In the genomic region with DNA sequence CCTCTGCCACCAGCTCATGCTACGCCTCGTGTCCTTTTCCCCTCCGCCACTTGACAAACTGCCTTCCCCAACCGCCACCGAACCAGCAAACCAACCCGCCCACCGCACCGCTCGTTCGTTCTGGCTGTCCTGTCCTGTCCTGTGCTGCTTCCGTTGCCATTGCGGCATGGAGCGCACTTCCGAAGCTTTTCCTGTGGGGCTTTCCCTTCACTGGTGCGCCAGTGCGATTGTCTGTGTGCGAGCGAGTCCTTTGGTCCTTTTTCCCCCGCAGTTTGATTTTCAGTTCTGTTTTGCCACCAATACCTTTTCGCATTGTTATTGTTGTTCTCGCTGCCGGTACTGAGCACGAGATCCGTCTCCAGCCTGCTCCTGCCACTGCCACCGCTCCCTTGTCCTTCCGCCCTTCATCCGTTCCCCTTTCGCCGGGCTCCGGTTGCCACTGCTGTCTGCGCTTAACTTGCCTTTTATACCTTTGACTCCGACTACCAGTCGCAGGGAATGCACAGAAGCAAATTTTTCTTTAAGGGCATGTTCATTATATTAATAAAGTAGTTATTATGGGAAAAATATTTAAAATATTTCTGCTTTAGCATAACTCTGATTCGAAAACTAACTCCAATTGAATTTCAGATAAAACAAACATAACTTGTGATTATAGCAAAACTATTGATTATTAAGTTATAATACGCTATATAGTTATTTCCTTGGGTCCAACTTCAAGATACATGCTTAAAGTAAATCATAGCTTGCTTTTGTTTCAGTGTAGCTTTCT, we compare ENCODE assay signal across 1 fruit fly cellular context.
A peak's percentile ranks its signal among the peaks of the same experiment; 100 is the strongest.
TF ChIP-seq lines count a peak whose summit lies in the region.

No protein-coding gene starts in this region.

TF ChIP-seq in whole organism, embryonic, 481 proteins besides CTCF, POLR2A, EP300 and RAD21 (continued from another document and continues in another):
- no peak for TF ChIP-seq cad (GFP tag; optimal IDR thresholded peaks at IDR 0.05; lab: Kevin White, UChicago)
- TF ChIP-seq ara (GFP tag; IDR thresholded peaks at IDR 0.05; lab: Robert Waterston, UW), result 0 out of 2 replicates have a peak, but pooled peaks have one; percentile 14
- TF ChIP-seq CrebB (tag; optimal IDR thresholded peaks at IDR 0.05; lab: Kevin White, UChicago), result no peak
- TF ChIP-seq dpn (GFP tag; optimal IDR thresholded peaks at IDR 0.05; lab: Kevin White, UChicago), result peak; percentile 27 to 43
- TF ChIP-seq Neu2 (GFP tag; optimal IDR thresholded peaks at IDR 0.05; lab: Kevin White, UChicago; ENCODE audit: borderline replicate concordance), result no peak
- no peak; the same call in 1 of the 2 replicates for TF ChIP-seq peb (GFP tag; IDR thresholded peaks at IDR 0.05; lab: Robert Waterston, UW)
- TF ChIP-seq NK7.1 (GFP tag; optimal IDR thresholded peaks at IDR 0.05; lab: Kevin White, UChicago), result no peak
- peak in 1 of 2 experiments; percentile 5 for TF ChIP-seq insv (GFP tag; optimal IDR thresholded peaks at IDR 0.05; lab: Kevin White, UChicago)
- TF ChIP-seq CG14014 (GFP tag; IDR thresholded peaks at IDR 0.05; lab: Robert Waterston, UW), result peak; percentile 58; the same call in 1 of the 2 replicates
- TF ChIP-seq Nf-YB (GFP tag; optimal IDR thresholded peaks at IDR 0.05; lab: Kevin White, UChicago), result peak; percentile 57
- no peak for TF ChIP-seq CG6791 (GFP tag; IDR thresholded peaks at IDR 0.05; lab: Robert Waterston, UW; ENCODE audit: partially characterized antibody)
- TF ChIP-seq CG6683 (GFP tag; optimal IDR thresholded peaks at IDR 0.05; lab: Kevin White, UChicago), result peak; percentile 69
- no peak for TF ChIP-seq ato (GFP tag; IDR thresholded peaks at IDR 0.05; lab: Robert Waterston, UW; ENCODE audit: partially characterized antibody)
- no peak for TF ChIP-seq CG14050 (GFP tag; IDR thresholded peaks at IDR 0.05; lab: Robert Waterston, UW)
- TF ChIP-seq CG8089 (GFP tag; optimal IDR thresholded peaks at IDR 0.05; lab: Kevin White, UChicago), result no peak
- no peak for TF ChIP-seq ac (GFP tag; optimal IDR thresholded peaks at IDR 0.05; lab: Kevin White, UChicago)
- no peak for TF ChIP-seq HLH4C (GFP tag; IDR thresholded peaks at IDR 0.05; lab: Robert Waterston, UW; ENCODE audit: partially characterized antibody)
- peak; percentile 23 for TF ChIP-seq kay (GFP tag; optimal IDR thresholded peaks at IDR 0.05; lab: Kevin White, UChicago)
- no peak for TF ChIP-seq vnd (GFP tag; IDR thresholded peaks at IDR 0.05; lab: Robert Waterston, UW; ENCODE audit: partially characterized antibody)
- no peak for TF ChIP-seq sim (GFP tag; IDR thresholded peaks at IDR 0.05; lab: Robert Waterston, UW)
- no peak for TF ChIP-seq Lhr (GFP tag; optimal IDR thresholded peaks at IDR 0.05; lab: Kevin White, UChicago)
- no peak for TF ChIP-seq CG8290 (GFP tag; optimal IDR thresholded peaks at IDR 0.05; lab: Kevin White, UChicago)
- TF ChIP-seq CG8290 (tag; optimal IDR thresholded peaks at IDR 0.05; lab: Kevin White, UChicago), result peak in 1 of 2 experiments; percentile 22
- peak; percentile 55 for TF ChIP-seq lmd (GFP tag; IDR thresholded peaks at IDR 0.05; lab: Robert Waterston, UW)
- TF ChIP-seq Lpt (GFP tag; optimal IDR thresholded peaks at IDR 0.05; lab: Kevin White, UChicago), result no peak
- peak; percentile 37; the same call in 2 of the 3 replicates for TF ChIP-seq B-H1 (GFP tag; IDR thresholded peaks at IDR 0.05; lab: Robert Waterston, UW)
- peak; percentile 70 for TF ChIP-seq CG6765 (GFP tag; optimal IDR thresholded peaks at IDR 0.05; lab: Kevin White, UChicago)
- TF ChIP-seq CG1792 (GFP tag; optimal IDR thresholded peaks at IDR 0.05; lab: Kevin White, UChicago), result no peak
- no peak for TF ChIP-seq CG7745 (tag; optimal IDR thresholded peaks at IDR 0.05; lab: Kevin White, UChicago)
- no peak for TF ChIP-seq hb (GFP tag; IDR thresholded peaks at IDR 0.05; lab: Robert Waterston, UW; ENCODE audit: partially characterized antibody)
- TF ChIP-seq CG32532 (GFP tag; IDR thresholded peaks at IDR 0.05; lab: Robert Waterston, UW), result peak; percentile 31; the same call in 1 of the 2 replicates
- peak; percentile 76 for TF ChIP-seq BtbVII (GFP tag; optimal IDR thresholded peaks at IDR 0.05; lab: Kevin White, UChicago)
- TF ChIP-seq CG1024 (GFP tag; IDR thresholded peaks at IDR 0.05; lab: Robert Waterston, UW), result no peak
- TF ChIP-seq CG7357 (GFP tag; IDR thresholded peaks at IDR 0.05; lab: Robert Waterston, UW), result no peak
- TF ChIP-seq CG10431 (GFP tag; optimal IDR thresholded peaks at IDR 0.05; lab: Kevin White, UChicago), result peak; percentile 0
- TF ChIP-seq Sox100B (GFP tag; optimal IDR thresholded peaks at IDR 0.05; lab: Kevin White, UChicago), result peak; percentile 78
- peak; percentile 41 for TF ChIP-seq jing (GFP tag; optimal IDR thresholded peaks at IDR 0.05; lab: Kevin White, UChicago)
- no peak for TF ChIP-seq ftz-f1 (GFP tag; optimal IDR thresholded peaks at IDR 0.05; lab: Kevin White, UChicago)
- TF ChIP-seq CG9932 (GFP tag; IDR thresholded peaks at IDR 0.05; lab: Robert Waterston, UW), result no peak
- TF ChIP-seq jumu (GFP tag; optimal IDR thresholded peaks at IDR 0.05; lab: Kevin White, UChicago), result no peak
- no peak for TF ChIP-seq disco-r (GFP tag; optimal IDR thresholded peaks at IDR 0.05; lab: Kevin White, UChicago)
- peak; percentile 80 for TF ChIP-seq CG30403 (GFP tag; optimal IDR thresholded peaks at IDR 0.05; lab: Kevin White, UChicago)
- TF ChIP-seq wor (GFP tag; IDR thresholded peaks at IDR 0.05; lab: Robert Waterston, UW), result peak; percentile 47; the same call in 1 of the 2 replicates
- no peak for TF ChIP-seq CG7963 (GFP tag; IDR thresholded peaks at IDR 0.05; lab: Robert Waterston, UW; ENCODE audit: partially characterized antibody)
- no peak for TF ChIP-seq Atf3 (GFP tag; optimal IDR thresholded peaks at IDR 0.05; lab: Kevin White, UChicago)
- TF ChIP-seq B-H2 (GFP tag; optimal IDR thresholded peaks at IDR 0.05; lab: Kevin White, UChicago), result peak; percentile 67
- TF ChIP-seq CG17802 (tag; optimal IDR thresholded peaks at IDR 0.05; lab: Kevin White, UChicago), result peak; percentile 14
- TF ChIP-seq ttk (GFP tag; IDR thresholded peaks at IDR 0.05; lab: Robert Waterston, UW), result peak; percentile 49; the same call in 1 of the 2 replicates
- no peak for TF ChIP-seq Dip2 (GFP tag; IDR thresholded peaks at IDR 0.05; lab: Robert Waterston, UW)
- TF ChIP-seq CG43689 (GFP tag; IDR thresholded peaks at IDR 0.05; lab: Robert Waterston, UW), result no peak
- no peak for TF ChIP-seq Lim3 (GFP tag; IDR thresholded peaks at IDR 0.05; lab: Robert Waterston, UW)
- TF ChIP-seq btn (GFP tag; optimal IDR thresholded peaks at IDR 0.05; lab: Kevin White, UChicago), result no peak
- TF ChIP-seq CG17359 (tag; optimal IDR thresholded peaks at IDR 0.05; lab: Kevin White, UChicago), result peak; percentile 72
- TF ChIP-seq CG17385 (GFP tag; optimal IDR thresholded peaks at IDR 0.05; lab: Kevin White, UChicago), result peak; percentile 76
- no peak for TF ChIP-seq vvl (GFP tag; IDR thresholded peaks at IDR 0.05; lab: Robert Waterston, UW)
- no peak for TF ChIP-seq Gsc (GFP tag; IDR thresholded peaks at IDR 0.05; lab: Robert Waterston, UW)
- no peak for TF ChIP-seq CG2129 (GFP tag; IDR thresholded peaks at IDR 0.05; lab: Robert Waterston, UW; ENCODE audit: partially characterized antibody)
- TF ChIP-seq abd-A (tag; optimal IDR thresholded peaks at IDR 0.05; lab: Kevin White, UChicago), result peak; percentile 90
- TF ChIP-seq CG14441 (GFP tag; IDR thresholded peaks at IDR 0.05; lab: Robert Waterston, UW), result no peak
- TF ChIP-seq fd96Cb (tag; optimal IDR thresholded peaks at IDR 0.05; lab: Kevin White, UChicago), result peak; percentile 73
- TF ChIP-seq CG17186 (GFP tag; optimal IDR thresholded peaks at IDR 0.05; lab: Kevin White, UChicago), result no peak
- peak; percentile 53 for TF ChIP-seq CG15514 (GFP tag; optimal IDR thresholded peaks at IDR 0.05; lab: Kevin White, UChicago)
- TF ChIP-seq pum (GFP tag; optimal IDR thresholded peaks at IDR 0.05; lab: Kevin White, UChicago), result peak; percentile 17
- no peak for TF ChIP-seq z (GFP tag; IDR thresholded peaks at IDR 0.05; lab: Robert Waterston, UW)
- TF ChIP-seq CG11456 (GFP tag; IDR thresholded peaks at IDR 0.05; lab: Robert Waterston, UW), result peak; percentile 55; the same call in 1 of the 3 replicates
- TF ChIP-seq CG12391 (tag; optimal IDR thresholded peaks at IDR 0.05; lab: Kevin White, UChicago), result peak; percentile 72
- no peak for TF ChIP-seq GATAe (GFP tag; conservative IDR thresholded peaks at IDR 0.05; lab: Robert Waterston, UW)
- peak; percentile 65 for TF ChIP-seq HmgZ (tag; optimal IDR thresholded peaks at IDR 0.05; lab: Kevin White, UChicago)
- no peak for TF ChIP-seq CG9876 (GFP tag; optimal IDR thresholded peaks at IDR 0.05; lab: Kevin White, UChicago)
- no peak for TF ChIP-seq lbe (GFP tag; optimal IDR thresholded peaks at IDR 0.05; lab: Kevin White, UChicago)
- no peak for TF ChIP-seq fd64A (GFP tag; optimal IDR thresholded peaks at IDR 0.05; lab: Kevin White, UChicago)
- TF ChIP-seq Aef1 (GFP tag; IDR thresholded peaks at IDR 0.05; lab: Robert Waterston, UW), result peak; percentile 44; the same call in 2 of the 3 replicates
- peak; percentile 94 for TF ChIP-seq CG7556 (GFP tag; optimal IDR thresholded peaks at IDR 0.05; lab: Kevin White, UChicago)
- TF ChIP-seq CG12744 (GFP tag; optimal IDR thresholded peaks at IDR 0.05; lab: Kevin White, UChicago), result no peak
- TF ChIP-seq Rfx (GFP tag; IDR thresholded peaks at IDR 0.05; lab: Robert Waterston, UW), result peak; percentile 34; the same call in 1 of the 2 replicates
- TF ChIP-seq Pdp1 (GFP tag; optimal IDR thresholded peaks at IDR 0.05; lab: Kevin White, UChicago), result peak in 1 of 2 experiments; percentile 35
- TF ChIP-seq Hand (GFP tag; optimal IDR thresholded peaks at IDR 0.05; lab: Kevin White, UChicago), result peak; percentile 86
- TF ChIP-seq sug (tag; optimal IDR thresholded peaks at IDR 0.05; lab: Kevin White, UChicago), result peak; percentile 67
- no peak for TF ChIP-seq tup (GFP tag; optimal IDR thresholded peaks at IDR 0.05; lab: Kevin White, UChicago)
- TF ChIP-seq caup (GFP tag; optimal IDR thresholded peaks at IDR 0.05; lab: Kevin White, UChicago; ENCODE audit: severe bottlenecking), result peak; percentile 69
- no peak for TF ChIP-seq Kr (GFP tag; optimal IDR thresholded peaks at IDR 0.05; lab: Kevin White, UChicago)
- TF ChIP-seq prd (optimal IDR thresholded peaks at IDR 0.05; lab: Kevin White, UChicago), result no peak
- peak; percentile 46; the same call in 2 of the 3 replicates for TF ChIP-seq prd (GFP tag; IDR thresholded peaks at IDR 0.05; lab: Robert Waterston, UW)
- TF ChIP-seq CG1603 (tag; optimal IDR thresholded peaks at IDR 0.05; lab: Kevin White, UChicago), result peak; percentile 24
- TF ChIP-seq CG17829 (tag; optimal IDR thresholded peaks at IDR 0.05; lab: Kevin White, UChicago), result peak; percentile 56
- TF ChIP-seq CG13123 (GFP tag; optimal IDR thresholded peaks at IDR 0.05; lab: Kevin White, UChicago), result no peak
- peak; percentile 24 for TF ChIP-seq twi (tag; optimal IDR thresholded peaks at IDR 0.05; lab: Kevin White, UChicago)
- peak; percentile 10 for TF ChIP-seq CG30020 (tag; optimal IDR thresholded peaks at IDR 0.05; lab: Kevin White, UChicago)
- no peak for TF ChIP-seq hth (optimal IDR thresholded peaks at IDR 0.05; lab: Kevin White, UChicago)
- peak; percentile 5 for TF ChIP-seq YL-1 (GFP tag; optimal IDR thresholded peaks at IDR 0.05; lab: Kevin White, UChicago)
- peak; percentile 62 for TF ChIP-seq CG9437 (GFP tag; optimal IDR thresholded peaks at IDR 0.05; lab: Kevin White, UChicago)
- TF ChIP-seq CG18262 (tag; optimal IDR thresholded peaks at IDR 0.05; lab: Kevin White, UChicago), result peak; percentile 73
- TF ChIP-seq CG17361 (GFP tag; IDR thresholded peaks at IDR 0.05; lab: Robert Waterston, UW), result peak; percentile 89
- no peak for TF ChIP-seq h (optimal IDR thresholded peaks at IDR 0.05; lab: Kevin White, UChicago)
- no peak for TF ChIP-seq pros (GFP tag; optimal IDR thresholded peaks at IDR 0.05; lab: Kevin White, UChicago)
- peak; percentile 62 for TF ChIP-seq mirr (GFP tag; optimal IDR thresholded peaks at IDR 0.05; lab: Kevin White, UChicago)
- peak; percentile 69 for TF ChIP-seq Xbp1 (GFP tag; optimal IDR thresholded peaks at IDR 0.05; lab: Kevin White, UChicago)
- peak; percentile 83 for TF ChIP-seq CG3281 (GFP tag; optimal IDR thresholded peaks at IDR 0.05; lab: Kevin White, UChicago)
- 0 out of 4 replicates have a peak, but pooled peaks have one; percentile 38 for TF ChIP-seq chinmo (GFP tag; IDR thresholded peaks at IDR 0.05; lab: Robert Waterston, UW; ENCODE audit: partially characterized antibody)
- no peak for TF ChIP-seq MBD-R2 (GFP tag; IDR thresholded peaks at IDR 0.05; lab: Robert Waterston, UW)
- peak; percentile 15 for TF ChIP-seq CG3407 (GFP tag; optimal IDR thresholded peaks at IDR 0.05; lab: Kevin White, UChicago)
- TF ChIP-seq CG10267 (tag; optimal IDR thresholded peaks at IDR 0.05; lab: Kevin White, UChicago), result peak; percentile 63
- no peak for TF ChIP-seq Spps (tag; optimal IDR thresholded peaks at IDR 0.05; lab: Kevin White, UChicago)
- TF ChIP-seq ase (GFP tag; IDR thresholded peaks at IDR 0.05; lab: Robert Waterston, UW), result no peak
- TF ChIP-seq odd (GFP tag; optimal IDR thresholded peaks at IDR 0.05; lab: Kevin White, UChicago), result peak; percentile 58
- TF ChIP-seq Hmx (GFP tag; optimal IDR thresholded peaks at IDR 0.05; lab: Kevin White, UChicago), result peak; percentile 9
- TF ChIP-seq Oli (tag; optimal IDR thresholded peaks at IDR 0.05; lab: Kevin White, UChicago), result peak; percentile 80
- TF ChIP-seq CG9797 (GFP tag; optimal IDR thresholded peaks at IDR 0.05; lab: Kevin White, UChicago), result no peak
- no peak for TF ChIP-seq chif (GFP tag; optimal IDR thresholded peaks at IDR 0.05; lab: Kevin White, UChicago)
- peak; percentile 70 for TF ChIP-seq CG18619 (GFP tag; optimal IDR thresholded peaks at IDR 0.05; lab: Kevin White, UChicago)
- TF ChIP-seq Ravus (GFP tag; IDR thresholded peaks at IDR 0.05; lab: Robert Waterston, UW), result no peak
- no peak for TF ChIP-seq cg (GFP tag; optimal IDR thresholded peaks at IDR 0.05; lab: Kevin White, UChicago)
- TF ChIP-seq grn (GFP tag; optimal IDR thresholded peaks at IDR 0.05; lab: Kevin White, UChicago), result no peak
- TF ChIP-seq Bteb2 (GFP tag; optimal IDR thresholded peaks at IDR 0.05; lab: Kevin White, UChicago), result peak; percentile 40
- peak; percentile 13 for TF ChIP-seq CG8359 (GFP tag; optimal IDR thresholded peaks at IDR 0.05; lab: Kevin White, UChicago; ENCODE audit: borderline replicate concordance)
- TF ChIP-seq seq (GFP tag; IDR thresholded peaks at IDR 0.05; lab: Robert Waterston, UW), result peak; percentile 55; the same call in 1 of the 2 replicates
- TF ChIP-seq BEAF-32 (GFP tag; optimal IDR thresholded peaks at IDR 0.05; lab: Kevin White, UChicago), result no peak
- TF ChIP-seq HLH54F (GFP tag; optimal IDR thresholded peaks at IDR 0.05; lab: Kevin White, UChicago), result no peak
- TF ChIP-seq CG8765 (GFP tag; IDR thresholded peaks at IDR 0.05; lab: Robert Waterston, UW), result no peak
- no peak for TF ChIP-seq CG1832 (GFP tag; optimal IDR thresholded peaks at IDR 0.05; lab: Kevin White, UChicago)
- no peak for TF ChIP-seq Dp (GFP tag; optimal IDR thresholded peaks at IDR 0.05; lab: Kevin White, UChicago)
